Worm (Caenorhabditis elegans) whole organism, L3 larva: Measurements from ENCODE around the gene nhr-168.

Experiments
- ama-1 ChIP-seq: fragments of 150-350 bp; optimal IDR thresholded peaks from 2 replicates; lab custom pipeline; 2018
- ceh-16 ChIP-seq: sonication (generic microtip); optimal IDR thresholded peaks from 2 replicates; lab custom pipeline; 2017; ENCODE audit warnings: missing biosample characterization, missing genetic modification characterization
- daf-12 ChIP-seq: fragments of 150-350 bp; optimal IDR thresholded peaks from 2 replicates; lab custom pipeline; 2014; ENCODE audit warnings: missing biosample characterization, missing genetic modification reagents, missing genetic modification characterization
- elt-3 ChIP-seq, 3 experiments: fragments of 150-350 bp in 1 of 3; sonication (generic microtip) in 2 of 3; optimal IDR thresholded peaks; 2 replicates in 2 of 3; 4 replicates in 1 of 3; lab custom pipeline; 2014 to 2017; ENCODE audit warnings: missing biosample characterization in 3 of 3, missing genetic modification characterization in 3 of 3
- nhr-11 ChIP-seq: fragments of 150-350 bp; optimal IDR thresholded peaks from 2 replicates; lab custom pipeline; 2014; ENCODE audit warnings: missing biosample characterization, missing genetic modification characterization

- TF ChIP-seq nhr-11 (tag; lab: Kevin White, UChicago) (no peak), elt-3 (tag; optimal IDR thresholded peaks at IDR 0.05; lab: Kevin White, UChicago) (no peak), daf-12 (no peak), ceh-16 (tag; lab: Kevin White, UChicago) (no peak), ama-1 (lab: Kevin White, UChicago) (no peak)
Observed at ce11 chrV:13294507-13294906, 39.2 kb downstream of the nhr-168 start.
